Worm (Caenorhabditis elegans): ENCODE measurements around the gene nhr-249.

- no peak for TF ChIP-seq egl-27 (tag; optimal IDR thresholded peaks at IDR 0.05)
- TF ChIP-seq unc-62 (GFP tag; optimal IDR thresholded peaks at IDR 0.05): no peak
- no peak for TF ChIP-seq ama-1 (optimal IDR thresholded peaks at IDR 0.05)
- no peak for TF ChIP-seq nhr-237 (tag; optimal IDR thresholded peaks at IDR 0.05)
- no peak for TF ChIP-seq mdl-1 (tag; optimal IDR thresholded peaks at IDR 0.05)
- no peak for TF ChIP-seq aly-2 (tag; optimal IDR thresholded peaks at IDR 0.05)
- no peak for TF ChIP-seq nhr-11 (tag; optimal IDR thresholded peaks at IDR 0.05)
- TF ChIP-seq ZK546.5 (tag; optimal IDR thresholded peaks at IDR 0.05): no peak
- TF ChIP-seq elt-3 (tag; optimal IDR thresholded peaks at IDR 0.05): no peak
- no peak for TF ChIP-seq nhr-25 (tag; optimal IDR thresholded peaks at IDR 0.05)
- TF ChIP-seq crh-2 (tag; optimal IDR thresholded peaks at IDR 0.05): no peak
- no peak for TF ChIP-seq lin-39 (tag; optimal IDR thresholded peaks at IDR 0.05)
- no peak for TF ChIP-seq blmp-1 (tag; optimal IDR thresholded peaks at IDR 0.05; ENCODE audit: insufficient read depth)
These were observed 2.0 kb upstream of the nhr-249 start for ce11 chrIV:6974162-6974938.

Measured in whole organism, L2 larva.